Worm (Caenorhabditis elegans): ENCODE results near the gene dct-6.
A peak's percentile ranks its signal among the peaks of the same experiment; 100 is the strongest.

The dct-6 gene

ce11 chrIII:5980274-5980918, 14.2 kb downstream of the dct-6 start:
- TF ChIP-seq zag-1 (tag; optimal IDR thresholded peaks at IDR 0.05) = no peak
- TF ChIP-seq lsy-2 (tag; optimal IDR thresholded peaks at IDR 0.05) = no peak
- TF ChIP-seq ceh-82 (tag; optimal IDR thresholded peaks at IDR 0.05) = no peak
- TF ChIP-seq F13H6.1 (tag; optimal IDR thresholded peaks at IDR 0.05) = peak; percentile 29
- peak; percentile 8 for TF ChIP-seq sma-9 (GFP tag; optimal IDR thresholded peaks at IDR 0.05)
- TF ChIP-seq sma-9 (tag; optimal IDR thresholded peaks at IDR 0.05) = no peak
- TF ChIP-seq lin-39 (tag; optimal IDR thresholded peaks at IDR 0.05) = no peak
- TF ChIP-seq R02D3.7 (tag; optimal IDR thresholded peaks at IDR 0.05) = no peak
- no peak for TF ChIP-seq gmeb-1 (tag; optimal IDR thresholded peaks at IDR 0.05)
- TF ChIP-seq ZK546.5 (tag; optimal IDR thresholded peaks at IDR 0.05) = no peak

ce11 chrIII:5981407-5981806, 15.2 kb downstream of the dct-6 start:
- TF ChIP-seq gmeb-1 (tag; optimal IDR thresholded peaks at IDR 0.05) = peak; percentile 2
- no peak for TF ChIP-seq zag-1 (tag; optimal IDR thresholded peaks at IDR 0.05)
- no peak for TF ChIP-seq nhr-12 (tag; optimal IDR thresholded peaks at IDR 0.05)
- no peak for TF ChIP-seq nhr-10 (tag; optimal IDR thresholded peaks at IDR 0.05)
- TF ChIP-seq egl-27 (tag; optimal IDR thresholded peaks at IDR 0.05) = no peak
- TF ChIP-seq skn-1 (tag; optimal IDR thresholded peaks at IDR 0.05) = peak; percentile 68
- peak; percentile 95 for TF ChIP-seq fos-1 (tag; optimal IDR thresholded peaks at IDR 0.05)
- TF ChIP-seq ceh-16 (tag; optimal IDR thresholded peaks at IDR 0.05) = no peak
- no peak for TF ChIP-seq lin-11 (tag; optimal IDR thresholded peaks at IDR 0.05)
- TF ChIP-seq ceh-82 (tag; optimal IDR thresholded peaks at IDR 0.05) = no peak
- no peak for TF ChIP-seq peb-1 (tag; optimal IDR thresholded peaks at IDR 0.05)
- no peak for TF ChIP-seq ama-1 (optimal IDR thresholded peaks at IDR 0.05)
- TF ChIP-seq lsy-2 (tag; optimal IDR thresholded peaks at IDR 0.05) = no peak
- TF ChIP-seq nhr-11 (tag; optimal IDR thresholded peaks at IDR 0.05) = no peak
- TF ChIP-seq F13H6.1 (tag; optimal IDR thresholded peaks at IDR 0.05) = no peak
- no peak for TF ChIP-seq dmd-4 (tag; optimal IDR thresholded peaks at IDR 0.05)

DNA sequence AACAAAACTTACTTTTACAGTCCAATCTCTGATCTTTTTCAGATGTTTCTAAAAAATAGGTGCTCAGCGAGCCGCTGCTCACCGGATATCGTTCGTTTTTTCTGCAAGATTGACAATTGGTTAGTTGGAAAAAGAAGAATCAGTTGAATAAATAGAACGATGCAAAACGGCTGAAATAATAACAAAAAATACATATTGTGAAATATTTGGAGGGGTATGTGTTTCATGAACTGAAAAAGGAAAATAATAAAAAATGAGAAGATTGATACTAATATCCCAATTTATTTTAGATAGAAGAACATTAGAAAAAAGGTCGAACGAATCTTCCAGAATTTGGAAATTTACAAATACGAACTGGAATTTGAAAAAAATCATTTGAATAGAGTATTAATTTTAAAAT, 15.8 kb downstream of the dct-6 start, which contains the start of gene frm-2:
Gene frm-2, minus strand, starts transcription at position 101 of the 400 bp plus-strand sequence.
- no peak for TF ChIP-seq ztf-11 (tag; optimal IDR thresholded peaks at IDR 0.05)
- TF ChIP-seq nhr-237 (tag; optimal IDR thresholded peaks at IDR 0.05) = no peak
- TF ChIP-seq skn-1 (tag; optimal IDR thresholded peaks at IDR 0.05) = no peak
- TF ChIP-seq nhr-21 (tag; optimal IDR thresholded peaks at IDR 0.05) = no peak
- TF ChIP-seq nhr-77 (tag; optimal IDR thresholded peaks at IDR 0.05) = no peak
- TF ChIP-seq sem-4 (tag; optimal IDR thresholded peaks at IDR 0.05) = no peak
- TF ChIP-seq nhr-129 (tag; optimal IDR thresholded peaks at IDR 0.05) = no peak
- TF ChIP-seq peb-1 (tag; optimal IDR thresholded peaks at IDR 0.05) = no peak
- no peak for TF ChIP-seq nhr-11 (tag; optimal IDR thresholded peaks at IDR 0.05)
- TF ChIP-seq ztf-1 (GFP tag; conservative IDR thresholded peaks at IDR 0.05) = no peak
- no peak for TF ChIP-seq elt-3 (tag; optimal IDR thresholded peaks at IDR 0.05)
- no peak for TF ChIP-seq F13H6.1 (tag; optimal IDR thresholded peaks at IDR 0.05)
- TF ChIP-seq sma-9 (GFP tag; optimal IDR thresholded peaks at IDR 0.05) = no peak
- TF ChIP-seq sma-9 (tag; optimal IDR thresholded peaks at IDR 0.05) = no peak
- no peak for TF ChIP-seq mbf-1 (tag; optimal IDR thresholded peaks at IDR 0.05)
- TF ChIP-seq dmd-4 (tag; optimal IDR thresholded peaks at IDR 0.05) = no peak
- no peak for TF ChIP-seq mdl-1 (tag; optimal IDR thresholded peaks at IDR 0.05)
- TF ChIP-seq lin-11 (tag; optimal IDR thresholded peaks at IDR 0.05) = no peak
- no peak for TF ChIP-seq crh-2 (tag; optimal IDR thresholded peaks at IDR 0.05)
- no peak for TF ChIP-seq unc-55 (GFP tag; optimal IDR thresholded peaks at IDR 0.05)

DNA sequence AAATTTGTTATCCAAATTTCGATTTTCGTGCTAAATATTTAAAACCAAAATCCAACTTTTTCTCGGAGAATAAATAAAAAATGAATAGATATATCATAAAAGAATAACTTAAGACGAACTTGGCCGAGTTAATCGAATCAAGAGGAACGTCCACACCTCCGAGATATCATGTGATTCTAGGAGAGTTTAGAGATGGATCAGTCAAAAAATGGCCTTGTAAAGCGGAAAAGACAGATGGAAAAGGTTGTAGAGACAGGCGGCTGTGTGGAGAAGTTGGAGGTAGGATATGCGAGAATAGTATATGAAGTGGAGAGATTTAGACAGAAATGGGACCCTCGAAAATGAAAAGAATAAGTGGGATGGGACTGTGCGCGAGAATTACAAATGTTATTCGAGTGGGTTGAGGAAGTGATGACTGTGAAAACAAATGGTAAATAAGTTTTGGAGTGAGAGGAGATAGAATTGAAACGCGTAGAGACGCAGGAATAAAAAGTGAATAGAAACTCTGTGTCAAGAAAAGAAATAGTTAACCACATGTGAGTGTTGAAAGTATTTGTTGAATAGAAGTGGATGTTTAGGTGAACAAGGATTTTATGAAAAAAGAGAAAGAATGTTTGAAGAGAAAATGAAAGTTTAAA, 16.7 kb downstream of the dct-6 start:
- no peak for TF ChIP-seq R02D3.7 (tag; optimal IDR thresholded peaks at IDR 0.05)
- TF ChIP-seq nhr-25 (tag; optimal IDR thresholded peaks at IDR 0.05) = peak; percentile 31
- peak; percentile 26 for TF ChIP-seq sma-3 (GFP tag; optimal IDR thresholded peaks at IDR 0.05)

DNA sequence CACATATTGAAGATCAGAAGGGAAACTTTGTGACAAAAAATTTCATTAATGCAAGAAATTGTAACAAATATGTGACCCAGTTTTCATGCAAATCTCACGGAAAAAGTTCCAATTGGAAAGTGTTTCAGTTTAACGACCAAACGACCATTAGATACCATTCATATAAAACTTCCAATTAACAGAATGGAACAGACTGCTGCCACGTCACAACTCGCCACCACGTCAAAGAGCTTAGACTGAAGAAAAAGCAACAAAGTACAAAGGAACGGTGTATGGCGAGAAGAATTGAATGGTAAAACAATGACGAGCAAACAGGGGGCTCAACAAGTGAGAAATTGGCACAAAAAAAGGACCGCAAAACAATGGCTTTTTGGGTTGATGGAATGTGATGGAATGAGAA, 19.1 kb downstream of the dct-6 start, which contains the start of gene T04C9.3:
Gene T04C9.3, plus strand, starts transcription at position 301 of the 400 bp plus-strand sequence.
- TF ChIP-seq nhr-6 (tag; optimal IDR thresholded peaks at IDR 0.05) (no peak), sma-9 (GFP tag; optimal IDR thresholded peaks at IDR 0.05) (no peak), sma-9 (tag; optimal IDR thresholded peaks at IDR 0.05) (no peak), nhr-12 (tag; optimal IDR thresholded peaks at IDR 0.05) (no peak), ceh-82 (tag; optimal IDR thresholded peaks at IDR 0.05) (no peak)

All from whole organism, L2 larva.